Worm (Caenorhabditis elegans) whole organism, midembryonic: Measurements from ENCODE around the gene col-69.

Experiments
- T22C8.4 ChIP-seq: fragments of 200-800 bp; sonication (Bioruptor generic); IDR thresholded peaks from 2 replicates; pipeline ENCODE4 v1.3.6; 2022; ENCODE audit warnings: missing genetic modification characterization, missing compliant biosample characterization
- flt-1 ChIP-seq: fragments of 200-800 bp; sonication (Bioruptor generic); IDR thresholded peaks from 2 replicates; pipeline ENCODE4 v1.3.6; 2022; ENCODE audit warnings: missing genetic modification characterization, missing compliant biosample characterization
- klf-2 ChIP-seq: fragments of 200-800 bp; sonication (Bioruptor generic); conservative IDR thresholded peaks from 2 replicates; pipeline ENCODE4 v1.3.6; 2022; ENCODE audit warnings: missing genetic modification reagents, missing genetic modification characterization, missing compliant biosample characterization
- tab-1 ChIP-seq: fragments of 200-800 bp; sonication (Bioruptor generic); IDR thresholded peaks from 2 replicates; pipeline ENCODE4 v1.3.6; 2022; ENCODE audit warnings: missing genetic modification characterization, missing compliant biosample characterization

ce11 chrII:337233-337832 is 31.8 kb upstream of the col-69 start, which contains the start of gene cpn-2:
- TF ChIP-seq tab-1 (GFP tag; lab: Robert Waterston, UW) (no peak), flt-1 (no peak), T22C8.4 (GFP tag; lab: Robert Waterston, UW) (no peak), klf-2 (GFP tag; lab: Robert Waterston, UW) (no peak)
